Worm (Caenorhabditis elegans) whole organism, L2 larva: Measurements from ENCODE around the gene prdh-1.

Experiments
- C34F6.9 ChIP-seq: fragments of 150-350 bp; optimal IDR thresholded peaks from 2 replicates; lab custom pipeline; 2014; ENCODE audit warnings: missing biosample characterization, missing genetic modification characterization
- F13H6.1 ChIP-seq: sonication (generic microtip); optimal IDR thresholded peaks from 2 replicates; lab custom pipeline; 2016; ENCODE audit warnings: missing genetic modification characterization, missing compliant biosample characterization
- Y55F3AM.14 ChIP-seq: fragments of 200-800 bp; sonication (Bioruptor generic); optimal IDR thresholded peaks from 2 replicates; lab custom pipeline; 2018; ENCODE audit warnings: mild to moderate bottlenecking, missing genetic modification characterization, missing compliant biosample characterization
- ZK546.5 ChIP-seq: sonication (generic microtip); optimal IDR thresholded peaks from 2 replicates; lab custom pipeline; 2017; ENCODE audit warnings: missing biosample characterization, missing genetic modification characterization
- alr-1 ChIP-seq: fragments of 150-350 bp; optimal IDR thresholded peaks from 2 replicates; lab custom pipeline; 2014; ENCODE audit warnings: missing biosample characterization, missing genetic modification characterization
- aly-2 ChIP-seq: fragments of 150-350 bp; optimal IDR thresholded peaks from 2 replicates; lab custom pipeline; 2014; ENCODE audit warnings: missing biosample characterization, missing genetic modification characterization
- blmp-1 ChIP-seq: sonication (generic microtip); optimal IDR thresholded peaks from 2 replicates; lab custom pipeline; 2017; ENCODE audit warnings: missing genetic modification characterization, mild to moderate bottlenecking, missing compliant biosample characterization, antibody characterized with exemption, moderate library complexity; ENCODE audit not compliant: insufficient read depth
- ceh-16 ChIP-seq: fragments of 150-350 bp; optimal IDR thresholded peaks from 2 replicates; lab custom pipeline; 2014; ENCODE audit warnings: missing biosample characterization, missing genetic modification characterization
- ceh-82 ChIP-seq: fragments of 150-350 bp; optimal IDR thresholded peaks from 2 replicates; lab custom pipeline; 2014; ENCODE audit warnings: missing biosample characterization, missing genetic modification characterization
- crh-2 ChIP-seq: sonication (generic microtip); optimal IDR thresholded peaks from 2 replicates; lab custom pipeline; 2017; ENCODE audit warnings: missing biosample characterization, missing genetic modification characterization
- dmd-4 ChIP-seq: sonication (generic microtip); optimal IDR thresholded peaks from 2 replicates; lab custom pipeline; 2017; ENCODE audit warnings: missing biosample characterization, missing genetic modification characterization
- egl-27 ChIP-seq: sonication (generic microtip); optimal IDR thresholded peaks from 3 replicates; lab custom pipeline; 2017; ENCODE audit warnings: missing biosample characterization, missing genetic modification reagents, missing genetic modification characterization
- elt-1 ChIP-seq: fragments of 150-350 bp; optimal IDR thresholded peaks from 2 replicates; lab custom pipeline; 2014; ENCODE audit warnings: missing biosample characterization, missing genetic modification characterization
- elt-3 ChIP-seq: sonication (generic microtip); optimal IDR thresholded peaks from 2 replicates; lab custom pipeline; 2017; ENCODE audit warnings: missing biosample characterization, missing genetic modification characterization
- fos-1 ChIP-seq: fragments of 150-350 bp; optimal IDR thresholded peaks from 2 replicates; lab custom pipeline; 2014; ENCODE audit warnings: missing biosample characterization, missing genetic modification characterization
- gmeb-1 ChIP-seq: fragments of 150-350 bp; optimal IDR thresholded peaks from 2 replicates; lab custom pipeline; 2014; ENCODE audit warnings: missing biosample characterization, missing genetic modification characterization
- lin-11 ChIP-seq: fragments of 150-350 bp; sonication (generic microtip); optimal IDR thresholded peaks from 2 replicates; lab custom pipeline; 2014; ENCODE audit warnings: missing biosample characterization, missing genetic modification characterization, inconsistent platforms, mixed read lengths
- lin-13 ChIP-seq: fragments of 150-350 bp; optimal IDR thresholded peaks from 2 replicates; lab custom pipeline; 2014; ENCODE audit warnings: missing biosample characterization, missing genetic modification reagents, missing genetic modification characterization
- lin-39 ChIP-seq: fragments of 150-350 bp; optimal IDR thresholded peaks from 2 replicates; lab custom pipeline; 2014; ENCODE audit warnings: missing biosample characterization, missing genetic modification reagents, missing genetic modification characterization
- lsy-2 ChIP-seq, 2 experiments: fragments of 150-350 bp in 1 of 2; sonication (generic microtip) in 1 of 2; optimal IDR thresholded peaks; 2 replicates each; lab custom pipeline; 2014 to 2017; ENCODE audit warnings: missing biosample characterization in 2 of 2, missing genetic modification characterization in 2 of 2
- mab-5 ChIP-seq: fragments of 150-350 bp; optimal IDR thresholded peaks from 2 replicates; lab custom pipeline; 2014; ENCODE audit warnings: missing biosample characterization, missing genetic modification characterization
- mbf-1 ChIP-seq: sonication (generic microtip); optimal IDR thresholded peaks from 2 replicates; lab custom pipeline; 2017; ENCODE audit warnings: missing biosample characterization, missing genetic modification characterization
- mdl-1 ChIP-seq, 2 experiments: fragments of 150-350 bp in 1 of 2; sonication (generic microtip) in 1 of 2; optimal IDR thresholded peaks; 2 replicates each; lab custom pipeline; 2017; ENCODE audit warnings: missing biosample characterization in 2 of 2, missing genetic modification characterization in 2 of 2
- nhr-10 ChIP-seq: sonication (generic microtip); optimal IDR thresholded peaks from 2 replicates; lab custom pipeline; 2017; ENCODE audit warnings: missing biosample characterization, missing genetic modification characterization
- nhr-11 ChIP-seq: fragments of 150-350 bp; optimal IDR thresholded peaks from 2 replicates; lab custom pipeline; 2014; ENCODE audit warnings: missing biosample characterization, missing genetic modification characterization
- nhr-12 ChIP-seq: fragments of 150-350 bp; optimal IDR thresholded peaks from 2 replicates; lab custom pipeline; 2014; ENCODE audit warnings: missing biosample characterization, missing genetic modification characterization
- nhr-129 ChIP-seq: fragments of 150-350 bp; optimal IDR thresholded peaks from 2 replicates; lab custom pipeline; 2014; ENCODE audit warnings: missing biosample characterization, missing genetic modification characterization
- nhr-21 ChIP-seq: fragments of 150-350 bp; optimal IDR thresholded peaks from 2 replicates; lab custom pipeline; 2014; ENCODE audit warnings: missing biosample characterization, missing genetic modification characterization
- nhr-23 ChIP-seq: fragments of 150-350 bp; optimal IDR thresholded peaks from 2 replicates; lab custom pipeline; 2014; ENCODE audit warnings: missing biosample characterization, missing genetic modification reagents, missing genetic modification characterization
- nhr-237 ChIP-seq: fragments of 150-350 bp; optimal IDR thresholded peaks from 2 replicates; lab custom pipeline; 2014; ENCODE audit warnings: missing biosample characterization, missing genetic modification characterization
- nhr-6 ChIP-seq: fragments of 150-350 bp; optimal IDR thresholded peaks from 2 replicates; lab custom pipeline; 2014; ENCODE audit warnings: missing biosample characterization, missing genetic modification characterization
- nhr-77 ChIP-seq: fragments of 150-350 bp; optimal IDR thresholded peaks from 2 replicates; lab custom pipeline; 2014; ENCODE audit warnings: missing biosample characterization, missing genetic modification characterization
- peb-1 ChIP-seq: fragments of 150-350 bp; optimal IDR thresholded peaks from 2 replicates; lab custom pipeline; 2014; ENCODE audit warnings: missing biosample characterization, missing genetic modification characterization
- sem-4 ChIP-seq: fragments of 150-350 bp; optimal IDR thresholded peaks from 2 replicates; lab custom pipeline; 2014; ENCODE audit warnings: missing biosample characterization, missing genetic modification reagents, missing genetic modification characterization
- skn-1 ChIP-seq: sonication (generic microtip); optimal IDR thresholded peaks from 2 replicates; lab custom pipeline; 2017; ENCODE audit warnings: missing biosample characterization, missing genetic modification characterization
- sma-9 ChIP-seq, 2 experiments: fragments of 150-350 bp in 1 of 2; sonication (generic microtip) in 1 of 2; optimal IDR thresholded peaks; 2 replicates each; lab custom pipeline; 2014 to 2016; ENCODE audit warnings: missing genetic modification characterization in 2 of 2, mild to moderate bottlenecking in 1 of 2, missing biosample characterization in 1 of 2, missing compliant biosample characterization in 1 of 2, missing genetic modification reagents in 1 of 2, moderate library complexity in 1 of 2
- unc-39 ChIP-seq: fragments of 150-350 bp; optimal IDR thresholded peaks from 2 replicates; lab custom pipeline; 2014; ENCODE audit warnings: missing biosample characterization, missing genetic modification characterization
- unc-55 ChIP-seq: fragments of 150-350 bp; sonication (generic microtip); optimal IDR thresholded peaks from 3 replicates; lab custom pipeline; 2014; ENCODE audit warnings: missing biosample characterization, missing genetic modification reagents, missing genetic modification characterization
- unc-62 ChIP-seq: fragments of 150-350 bp; optimal IDR thresholded peaks from 2 replicates; lab custom pipeline; 2014; ENCODE audit warnings: missing biosample characterization, missing genetic modification reagents, missing genetic modification characterization
- ztf-1 ChIP-seq: fragments of 200-800 bp; sonication (Bioruptor generic); conservative IDR thresholded peaks from 2 replicates; pipeline ENCODE4 v1.3.6; 2022; ENCODE audit warnings: missing genetic modification characterization, missing compliant biosample characterization
- ztf-11 ChIP-seq: sonication (generic microtip); optimal IDR thresholded peaks from 2 replicates; lab custom pipeline; 2017; ENCODE audit warnings: missing biosample characterization, missing genetic modification characterization
- ztf-4 ChIP-seq: fragments of 150-350 bp; optimal IDR thresholded peaks from 2 replicates; lab custom pipeline; 2014; ENCODE audit warnings: missing biosample characterization, missing genetic modification characterization

The prdh-1 gene

DNA sequence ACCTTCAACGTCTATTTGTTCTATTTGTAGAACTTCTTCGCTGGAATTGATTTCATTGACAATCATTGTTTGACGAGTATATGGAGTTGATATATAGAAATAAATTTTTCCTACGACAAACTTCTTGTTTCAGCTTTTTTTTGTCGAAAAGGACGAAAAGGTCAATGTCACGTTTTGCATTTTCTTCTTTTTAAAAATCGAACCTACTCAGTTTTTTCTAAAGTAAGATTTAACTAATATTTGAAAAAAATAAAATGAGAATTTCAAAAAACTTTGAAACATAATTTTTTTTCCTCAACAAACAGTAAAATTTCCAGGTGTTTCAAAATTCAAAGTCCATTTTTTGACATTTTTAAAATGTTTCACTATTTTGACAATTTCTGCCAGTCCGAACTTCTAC lies 40.1 kb downstream of the prdh-1 start, which contains the start of gene H08M01.1:
Gene H08M01.1 (minus strand): TSS at position 101 of the 400 bp plus-strand sequence.
- no peak for TF ChIP-seq ZK546.5 (tag; lab: Kevin White, UChicago)
- TF ChIP-seq sma-9 (GFP tag; optimal IDR thresholded peaks at IDR 0.05; lab: Kevin White, UChicago) = no peak
- no peak for TF ChIP-seq sma-9 (tag; optimal IDR thresholded peaks at IDR 0.05; lab: Kevin White, UChicago)
- TF ChIP-seq ceh-16 = no peak
- TF ChIP-seq dmd-4 (tag; lab: Kevin White, UChicago) = no peak
- no peak for TF ChIP-seq lin-11 (tag; lab: Kevin White, UChicago)
- TF ChIP-seq unc-62 (GFP tag; lab: Kevin White, UChicago) = no peak
- TF ChIP-seq lin-39 = no peak
- TF ChIP-seq F13H6.1 (tag; lab: Kevin White, UChicago) = no peak
- TF ChIP-seq crh-2 = no peak
- no peak for TF ChIP-seq Y55F3AM.14 (GFP tag; lab: Kevin White, UChicago)
- no peak for TF ChIP-seq ceh-82
- TF ChIP-seq nhr-10 = no peak
- TF ChIP-seq peb-1 (tag; lab: Kevin White, UChicago) = no peak
- TF ChIP-seq C34F6.9 = no peak

ce11 chrIV:13834394-13835129 lies 41.9 kb downstream of the prdh-1 start:
- TF ChIP-seq nhr-11 (no peak), egl-27 (no peak), sem-4 (tag; lab: Kevin White, UChicago) (no peak), elt-3 (tag; lab: Kevin White, UChicago) (no peak), blmp-1 (no peak), alr-1 (tag; lab: Kevin White, UChicago) (no peak), unc-55 (GFP tag; lab: Kevin White, UChicago) (no peak), unc-39 (tag; lab: Kevin White, UChicago) (no peak), ZK546.5 (tag; lab: Kevin White, UChicago) (no peak)

ce11 chrIV:13827586-13827985 lies 48.8 kb downstream of the prdh-1 start, which contains the start of gene rga-5:
TSS of gene rga-5 (plus strand) at chrIV:13827886.
- no peak for TF ChIP-seq nhr-11
- TF ChIP-seq fos-1 = no peak
- no peak for TF ChIP-seq ztf-11
- TF ChIP-seq ztf-4 = no peak
- TF ChIP-seq unc-39 (tag; lab: Kevin White, UChicago) = no peak
- TF ChIP-seq sem-4 (tag; lab: Kevin White, UChicago) = no peak
- no peak for TF ChIP-seq elt-1 (tag; lab: Kevin White, UChicago)
- no peak for TF ChIP-seq elt-3 (tag; lab: Kevin White, UChicago)
- TF ChIP-seq nhr-12 (tag; lab: Kevin White, UChicago) = no peak
- TF ChIP-seq nhr-23 (tag; lab: Kevin White, UChicago) = no peak
- TF ChIP-seq ztf-1 = no peak
- no peak for TF ChIP-seq unc-55 (GFP tag; lab: Kevin White, UChicago)
- TF ChIP-seq alr-1 (tag; lab: Kevin White, UChicago) = no peak
- TF ChIP-seq nhr-77 (tag; lab: Kevin White, UChicago) = no peak
- no peak for TF ChIP-seq nhr-129
- TF ChIP-seq lin-13 (GFP tag; lab: Kevin White, UChicago) = no peak
- no peak for TF ChIP-seq aly-2 (tag; lab: Kevin White, UChicago)
- TF ChIP-seq F13H6.1 (tag; lab: Kevin White, UChicago) = no peak

ce11 chrIV:13826363-13826762 lies 50.1 kb downstream of the prdh-1 start:
- no peak for TF ChIP-seq ceh-16
- no peak for TF ChIP-seq nhr-237 (tag; lab: Kevin White, UChicago)
- TF ChIP-seq unc-55 (GFP tag; lab: Kevin White, UChicago) = no peak
- no peak for TF ChIP-seq peb-1 (tag; lab: Kevin White, UChicago)
- peak; percentile 95 for TF ChIP-seq nhr-129
- no peak for TF ChIP-seq dmd-4 (tag; lab: Kevin White, UChicago)
- no peak for TF ChIP-seq nhr-21
- TF ChIP-seq F13H6.1 (tag; lab: Kevin White, UChicago) = peak; percentile 91
- TF ChIP-seq gmeb-1 = peak; percentile 54
- peak; percentile 8 to 77 for TF ChIP-seq lsy-2 (tag; optimal IDR thresholded peaks at IDR 0.05; lab: Kevin White, UChicago)
- no peak for TF ChIP-seq mbf-1
- no peak for TF ChIP-seq nhr-11
- TF ChIP-seq egl-27 = no peak
- TF ChIP-seq nhr-6 (tag; lab: Kevin White, UChicago) = peak; percentile 50
- TF ChIP-seq lin-11 (tag; lab: Kevin White, UChicago) = no peak
- no peak for TF ChIP-seq elt-3 (tag; lab: Kevin White, UChicago)
- no peak for TF ChIP-seq alr-1 (tag; lab: Kevin White, UChicago)
- TF ChIP-seq unc-39 (tag; lab: Kevin White, UChicago) = no peak
- no peak for TF ChIP-seq lin-39
- no peak for TF ChIP-seq mab-5 (tag; lab: Kevin White, UChicago)
- TF ChIP-seq C34F6.9 = peak; percentile 52
- no peak for TF ChIP-seq ztf-11
- no peak for TF ChIP-seq ztf-1
- peak; percentile 67 for TF ChIP-seq sma-9 (GFP tag; optimal IDR thresholded peaks at IDR 0.05; lab: Kevin White, UChicago)
- no peak for TF ChIP-seq sma-9 (tag; optimal IDR thresholded peaks at IDR 0.05; lab: Kevin White, UChicago)
- no peak for TF ChIP-seq ceh-82
- TF ChIP-seq elt-1 (tag; lab: Kevin White, UChicago) = no peak
- no peak for TF ChIP-seq nhr-10
- TF ChIP-seq crh-2 = peak; percentile 65
- TF ChIP-seq unc-62 (GFP tag; lab: Kevin White, UChicago) = no peak
- TF ChIP-seq mdl-1 (tag; optimal IDR thresholded peaks at IDR 0.05; lab: Kevin White, UChicago) = no peak
- TF ChIP-seq lin-13 (GFP tag; lab: Kevin White, UChicago) = no peak
- TF ChIP-seq aly-2 (tag; lab: Kevin White, UChicago) = no peak
- no peak for TF ChIP-seq skn-1 (tag; lab: Kevin White, UChicago)
- TF ChIP-seq ZK546.5 (tag; lab: Kevin White, UChicago) = no peak
